Fruit fly (Drosophila melanogaster): ENCODE data around the gene zuc.

- peak; percentile 91 for TF ChIP-seq fru (GFP tag; optimal IDR thresholded peaks at IDR 0.05)
- TF ChIP-seq Dif (GFP tag; optimal IDR thresholded peaks at IDR 0.05; ENCODE audit: partially characterized antibody): no peak
- peak; percentile 96 for TF ChIP-seq h (GFP tag; optimal IDR thresholded peaks at IDR 0.05)
- no peak for TF ChIP-seq Hr78 (GFP tag; optimal IDR thresholded peaks at IDR 0.05)
- TF ChIP-seq tai (GFP tag; optimal IDR thresholded peaks at IDR 0.05): no peak
Observed at dm6 chr2L:12011682-12012655, 22.3 kb upstream of the zuc start.
